Worm (Caenorhabditis elegans) whole organism, early embryonic: Measurements from ENCODE around the gene clpf-1.

Experiments
- F13C5.2 ChIP-seq: sonication (generic microtip); optimal IDR thresholded peaks from 2 replicates; lab custom pipeline; 2017; ENCODE audit warnings: mild to moderate bottlenecking, missing genetic modification characterization, inconsistent platforms, missing compliant biosample characterization
- ama-1 ChIP-seq: fragments of 150-350 bp; optimal IDR thresholded peaks from 2 replicates; lab custom pipeline; 2014
- ceh-13 ChIP-seq: fragments of 200-800 bp; sonication (Bioruptor generic); optimal IDR thresholded peaks from 2 replicates; lab custom pipeline; 2018; ENCODE audit warnings: mild to moderate bottlenecking, missing genetic modification characterization, missing compliant biosample characterization
- ceh-36 ChIP-seq: sonication (generic microtip); optimal IDR thresholded peaks from 2 replicates; lab custom pipeline; 2016; ENCODE audit warnings: missing genetic modification characterization, inconsistent platforms, missing compliant biosample characterization
- flt-1 ChIP-seq: fragments of 200-800 bp; sonication (Bioruptor generic); IDR thresholded peaks from 2 replicates; pipeline ENCODE4 v1.3.6; 2022; ENCODE audit warnings: missing genetic modification characterization, missing compliant biosample characterization
- hnd-1 ChIP-seq: sonication (generic microtip); optimal IDR thresholded peaks from 2 replicates; lab custom pipeline; 2016; ENCODE audit warnings: missing genetic modification characterization, missing compliant biosample characterization
- pes-1 ChIP-seq: fragments of 200-800 bp; sonication (Bioruptor generic); IDR thresholded peaks from 2 replicates; pipeline ENCODE4 v1.3.6; 2022; ENCODE audit warnings: missing genetic modification reagents, missing genetic modification characterization, missing compliant biosample characterization
- sea-1 ChIP-seq: fragments of 200-800 bp; sonication (Bioruptor generic); conservative IDR thresholded peaks from 2 replicates; pipeline ENCODE4 v1.3.6; 2022; ENCODE audit warnings: missing genetic modification characterization, missing compliant biosample characterization
- tbx-11 ChIP-seq: fragments of 200-800 bp; sonication (Bioruptor generic); IDR thresholded peaks from 2 replicates; pipeline ENCODE4 v1.3.6; 2022; ENCODE audit warnings: missing genetic modification characterization, missing compliant biosample characterization
- tra-4 ChIP-seq: sonication (generic microtip); optimal IDR thresholded peaks from 2 replicates; lab custom pipeline; 2017; ENCODE audit warnings: missing genetic modification characterization, missing compliant biosample characterization

ce11 chrIII:3425438-3425837, 27.9 kb downstream of the clpf-1 start, which contains the start of gene metl-18:
- TF ChIP-seq tra-4 (tag; lab: Kevin White, UChicago), result no peak
- no peak for TF ChIP-seq hnd-1 (tag; lab: Kevin White, UChicago)
- TF ChIP-seq F13C5.2 (tag; lab: Kevin White, UChicago), result no peak
- TF ChIP-seq ama-1 (lab: Kevin White, UChicago), result no peak
- no peak for TF ChIP-seq ceh-36 (tag; lab: Kevin White, UChicago)
- TF ChIP-seq pes-1 (GFP tag; lab: Robert Waterston, UW), result no peak
- no peak for TF ChIP-seq tbx-11 (GFP tag; lab: Robert Waterston, UW)
- no peak for TF ChIP-seq ceh-13 (GFP tag; lab: Kevin White, UChicago)
- TF ChIP-seq flt-1, result no peak
- no peak for TF ChIP-seq sea-1 (GFP tag; lab: Robert Waterston, UW)
